Fruit fly (Drosophila melanogaster): Measurements from ENCODE around the gene CG4678.

DNA sequence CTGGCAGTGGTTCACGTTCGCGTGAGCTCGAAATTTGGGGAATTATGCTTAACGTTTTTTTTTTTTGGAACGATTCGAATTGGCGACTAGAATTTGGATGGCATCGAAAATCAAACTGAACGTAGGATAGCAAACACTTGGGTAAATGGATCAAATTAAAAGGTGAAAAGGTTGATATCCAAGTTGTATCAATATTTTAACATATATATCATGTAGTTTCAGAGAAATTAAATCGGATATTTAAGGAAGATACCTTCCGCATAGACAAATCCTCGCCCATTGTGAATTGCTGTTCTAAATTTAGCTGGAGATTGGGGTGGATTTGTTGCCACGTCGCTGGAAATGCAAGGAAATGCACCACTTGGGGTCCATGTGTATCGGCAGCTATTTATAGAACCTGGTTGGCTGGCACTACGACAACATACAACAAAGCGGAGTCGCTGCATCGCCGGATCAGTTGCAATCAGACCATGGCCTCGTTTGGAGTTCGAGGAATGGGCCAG is 17.0 kb upstream of the CG4678 start, which contains the start of the genes CG13010 and sing:
- TF ChIP-seq CG12768 (GFP tag; optimal IDR thresholded peaks at IDR 0.05), result no peak
- no peak for TF ChIP-seq bab1 (GFP tag; optimal IDR thresholded peaks at IDR 0.05)
- no peak for TF ChIP-seq Crg-1 (GFP tag; optimal IDR thresholded peaks at IDR 0.05)
- TF ChIP-seq CG7101 (tag; optimal IDR thresholded peaks at IDR 0.05), result no peak
- no peak for TF ChIP-seq CG5204 (GFP tag; optimal IDR thresholded peaks at IDR 0.05)
- no peak for TF ChIP-seq pad (GFP tag; optimal IDR thresholded peaks at IDR 0.05)
- TF ChIP-seq Mnt (GFP tag; optimal IDR thresholded peaks at IDR 0.05), result no peak
- no peak for TF ChIP-seq CG33017 (tag; optimal IDR thresholded peaks at IDR 0.05)
- TF ChIP-seq CG7045 (GFP tag; optimal IDR thresholded peaks at IDR 0.05), result no peak
